Worm (Caenorhabditis elegans): Measurements from ENCODE around the gene C25D7.10.
"Not testable (repeated sequence)": the region's sequence is repeated elsewhere in the genome, so short reads cannot be mapped to it uniquely, and the experiment has no call there.

C25D7.10 gene

ce11 chrV:15094749-15095148 is 27.5 kb downstream of the C25D7.10 start, which contains the start of gene srx-78 (continued):
- no peak for TF ChIP-seq ceh-63 (GFP tag; optimal IDR thresholded peaks at IDR 0.05)

ce11 chrV:15099447-15099846 is 32.2 kb downstream of the C25D7.10 start, which contains the start of gene C01G10.1:
TSS of gene C01G10.1 (plus strand) at chrV:15099747.
- TF ChIP-seq mef-2 (tag; optimal IDR thresholded peaks at IDR 0.05) (no peak), fkh-8 (tag; optimal IDR thresholded peaks at IDR 0.05) (no peak), zip-4 (GFP tag; optimal IDR thresholded peaks at IDR 0.05) (no peak), pqm-1 (tag; optimal IDR thresholded peaks at IDR 0.05) (no peak), mab-9 (GFP tag; IDR thresholded peaks at IDR 0.05) (no peak), nhr-84 (tag; optimal IDR thresholded peaks at IDR 0.05) (no peak), isw-1 (GFP tag; IDR thresholded peaks at IDR 0.05) (no peak), skn-1 (tag; optimal IDR thresholded peaks at IDR 0.05) (no peak), sup-37 (GFP tag; optimal IDR thresholded peaks at IDR 0.05) (no peak), nhr-19 (GFP tag; conservative IDR thresholded peaks at IDR 0.05) (no peak), ceh-88 (GFP tag; IDR thresholded peaks at IDR 0.05) (no peak)

- TF ChIP-seq unc-130 (tag; optimal IDR thresholded peaks at IDR 0.05); hlh-17 (GFP tag; optimal IDR thresholded peaks at IDR 0.05; ENCODE audit: borderline replicate concordance); ceh-8 (GFP tag; optimal IDR thresholded peaks at IDR 0.05): not testable (repeated sequence)
Observed at ce11 chrV:15105893-15106598, 38.8 kb downstream of the C25D7.10 start, which contains the start of gene C01G10.14. TSS of gene C01G10.14 (minus strand) at chrV:15105943.

ce11 chrV:15109260-15109659 is 42.0 kb downstream of the C25D7.10 start, which contains the start of gene Y75B12A.2:
TSS of gene Y75B12A.2 (plus strand) at chrV:15109560.
- TF ChIP-seq nhr-85 (tag): no peak
- no peak for TF ChIP-seq dsc-1 (tag; optimal IDR thresholded peaks at IDR 0.05)
- TF ChIP-seq snu-23 (GFP tag; optimal IDR thresholded peaks at IDR 0.05): no peak
- no peak for TF ChIP-seq efl-3 (GFP tag; optimal IDR thresholded peaks at IDR 0.05)
- TF ChIP-seq nhr-84 (tag; optimal IDR thresholded peaks at IDR 0.05): no peak
- TF ChIP-seq elt-3 (tag; optimal IDR thresholded peaks at IDR 0.05): no peak
- TF ChIP-seq pax-3 (tag; optimal IDR thresholded peaks at IDR 0.05): no peak
- no peak for TF ChIP-seq vab-15 (tag; optimal IDR thresholded peaks at IDR 0.05)
- no peak for TF ChIP-seq ztf-11 (tag; optimal IDR thresholded peaks at IDR 0.05)
- no peak for TF ChIP-seq sox-4 (tag; optimal IDR thresholded peaks at IDR 0.05)
- TF ChIP-seq lin-15B (tag; optimal IDR thresholded peaks at IDR 0.05): no peak
- no peak for TF ChIP-seq xbp-1 (tag; optimal IDR thresholded peaks at IDR 0.05)
- no peak for TF ChIP-seq blmp-1 (tag; optimal IDR thresholded peaks at IDR 0.05)
- no peak for TF ChIP-seq nhr-20 (tag; optimal IDR thresholded peaks at IDR 0.05)
- TF ChIP-seq F16B12.6 (tag; optimal IDR thresholded peaks at IDR 0.05): no peak
- no peak for TF ChIP-seq swsn-7 (tag; optimal IDR thresholded peaks at IDR 0.05)
- no peak for TF ChIP-seq fkh-10 (GFP tag; optimal IDR thresholded peaks at IDR 0.05)
- no peak for TF ChIP-seq pqm-1 (tag; optimal IDR thresholded peaks at IDR 0.05)

- no peak for TF ChIP-seq ceh-82 (tag; optimal IDR thresholded peaks at IDR 0.05)
- no peak for TF ChIP-seq aly-2 (tag; optimal IDR thresholded peaks at IDR 0.05)
- TF ChIP-seq hlh-4 (tag; optimal IDR thresholded peaks at IDR 0.05): no peak
- no peak for TF ChIP-seq blmp-1 (tag; optimal IDR thresholded peaks at IDR 0.05)
- no peak for TF ChIP-seq sptf-1 (tag; optimal IDR thresholded peaks at IDR 0.05)
Observed at ce11 chrV:15111660-15112059, 44.4 kb downstream of the C25D7.10 start, which contains the start of gene T01G5.7. TSS of gene T01G5.7 (plus strand) at chrV:15111960.
